Worm (Caenorhabditis elegans) whole organism, L1 larva: ENCODE results near the gene fbxb-6.
A peak's percentile ranks its signal among the peaks of the same experiment; 100 is the strongest.

Source experiments
- C04F5.9 ChIP-seq: sonication (generic microtip); optimal IDR thresholded peaks from 2 replicates; lab custom pipeline; 2016; ENCODE audit warnings: missing genetic modification characterization, missing compliant biosample characterization
- aha-1 ChIP-seq: fragments of 150-350 bp; optimal IDR thresholded peaks from 2 replicates; lab custom pipeline; 2014; ENCODE audit warnings: missing biosample characterization, missing genetic modification characterization
- alr-1 ChIP-seq: fragments of 200-800 bp; sonication (Bioruptor generic); optimal IDR thresholded peaks from 2 replicates; lab custom pipeline; 2018; ENCODE audit warnings: borderline replicate concordance, mild to moderate bottlenecking, missing genetic modification characterization, missing compliant biosample characterization
- ama-1 ChIP-seq: fragments of 150-350 bp; optimal IDR thresholded peaks from 2 replicates; lab custom pipeline; 2014
- blmp-1 ChIP-seq: fragments of 150-350 bp; optimal IDR thresholded peaks from 2 replicates; lab custom pipeline; 2014; ENCODE audit warnings: missing biosample characterization, missing genetic modification characterization
- ceh-82 ChIP-seq, 3 experiments: fragments of 150-350 bp in 1 of 3; sonication (generic microtip) in 2 of 3; optimal IDR thresholded peaks; 2 replicates each; lab custom pipeline; 2014 to 2017; ENCODE audit warnings: missing biosample characterization in 3 of 3, missing genetic modification characterization in 3 of 3
- ceh-90 ChIP-seq: sonication (generic microtip); optimal IDR thresholded peaks from 2 replicates; lab custom pipeline; 2016; ENCODE audit warnings: missing genetic modification characterization, missing compliant biosample characterization
- dpl-1 ChIP-seq, 3 experiments: fragments of 150-350 bp in 2 of 3; sonication (generic microtip) in 1 of 3; optimal IDR thresholded peaks; 2 replicates each; lab custom pipeline; 2014 to 2017; ENCODE audit warnings: missing biosample characterization in 3 of 3, missing genetic modification characterization in 3 of 3, missing genetic modification reagents in 3 of 3
- dsc-1 ChIP-seq: sonication (generic microtip); optimal IDR thresholded peaks from 2 replicates; lab custom pipeline; 2016; ENCODE audit warnings: mild to moderate bottlenecking, missing genetic modification characterization, missing compliant biosample characterization
- efl-1 ChIP-seq, 4 experiments: fragments of 150-350 bp; optimal IDR thresholded peaks in 3 of 4; peaks in 1 of 4; 1 replicate in 1 of 4; 2 replicates in 3 of 4; lab custom pipeline; 2014; ENCODE audit warnings: missing biosample characterization in 2 of 4, missing genetic modification characterization in 2 of 4, missing genetic modification reagents in 2 of 4
- egl-13 ChIP-seq: sonication (generic microtip); optimal IDR thresholded peaks from 2 replicates; lab custom pipeline; 2016; ENCODE audit warnings: missing genotype, missing genetic modification reagents, missing genetic modification characterization, missing compliant biosample characterization
- egl-27 ChIP-seq, 2 experiments: fragments of 150-350 bp in 1 of 2; sonication (generic microtip); optimal IDR thresholded peaks; 3 replicates each; lab custom pipeline; 2017 to 2018; ENCODE audit warnings: missing biosample characterization in 2 of 2, missing genetic modification characterization in 2 of 2, missing genetic modification reagents in 2 of 2
- ets-5 ChIP-seq: fragments of 200-800 bp; sonication (Bioruptor generic); IDR thresholded peaks from 2 replicates; pipeline ENCODE4 v1.3.6; 2022; ENCODE audit warnings: missing genetic modification characterization, missing compliant biosample characterization
- fkh-10 ChIP-seq: sonication (generic microtip); optimal IDR thresholded peaks from 2 replicates; lab custom pipeline; 2017; ENCODE audit warnings: missing biosample characterization, missing genetic modification reagents, missing genetic modification characterization
- fos-1 ChIP-seq: fragments of 150-350 bp; optimal IDR thresholded peaks from 2 replicates; lab custom pipeline; 2014; ENCODE audit warnings: missing biosample characterization, missing genetic modification characterization
- grh-1 ChIP-seq: fragments of 200-800 bp; sonication (Bioruptor generic); IDR thresholded peaks from 2 replicates; pipeline ENCODE4 v1.3.6; 2022; ENCODE audit warnings: missing genetic modification reagents, missing genetic modification characterization, missing compliant biosample characterization
- hlh-17 ChIP-seq: fragments of 200-800 bp; sonication (Bioruptor generic); optimal IDR thresholded peaks from 2 replicates; lab custom pipeline; 2018; ENCODE audit warnings: missing genetic modification characterization, mild to moderate bottlenecking, missing compliant biosample characterization, moderate library complexity, borderline replicate concordance
- hlh-4 ChIP-seq: sonication (generic microtip); optimal IDR thresholded peaks from 2 replicates; lab custom pipeline; 2016; ENCODE audit warnings: mild to moderate bottlenecking, missing genetic modification characterization, missing compliant biosample characterization
- irx-1 ChIP-seq: sonication (generic microtip); optimal IDR thresholded peaks from 2 replicates; lab custom pipeline; 2016; ENCODE audit warnings: missing genetic modification characterization, missing compliant biosample characterization
- jun-1 ChIP-seq: fragments of 150-350 bp; optimal IDR thresholded peaks from 2 replicates; lab custom pipeline; 2014; ENCODE audit warnings: missing biosample characterization, missing genetic modification reagents, missing genetic modification characterization
- lin-35 ChIP-seq, 2 experiments: fragments of 150-350 bp; optimal IDR thresholded peaks; 2 replicates each; lab custom pipeline; 2014; ENCODE audit warnings: missing biosample characterization in 2 of 2, missing genetic modification characterization in 2 of 2, missing genetic modification reagents in 2 of 2
- lir-3 ChIP-seq: sonication (generic microtip); optimal IDR thresholded peaks from 2 replicates; lab custom pipeline; 2016; ENCODE audit warnings: mild to moderate bottlenecking, missing genetic modification characterization, moderate library complexity, missing compliant biosample characterization; ENCODE audit not compliant: poor library complexity
- lsy-2 ChIP-seq, 2 experiments: fragments of 150-350 bp; optimal IDR thresholded peaks; 2 replicates each; lab custom pipeline; 2014; ENCODE audit warnings: missing biosample characterization in 2 of 2, missing genetic modification characterization in 2 of 2
- mab-9 ChIP-seq: fragments of 200-800 bp; sonication (Bioruptor generic); IDR thresholded peaks from 2 replicates; pipeline ENCODE4 v1.3.6; 2022; ENCODE audit warnings: missing genetic modification reagents, missing genetic modification characterization, missing compliant biosample characterization
- mef-2 ChIP-seq: fragments of 150-350 bp; optimal IDR thresholded peaks from 2 replicates; lab custom pipeline; 2014; ENCODE audit warnings: missing biosample characterization, missing genetic modification characterization
- nhr-11 ChIP-seq: fragments of 150-350 bp; optimal IDR thresholded peaks from 2 replicates; lab custom pipeline; 2014; ENCODE audit warnings: missing biosample characterization, missing genetic modification characterization
- nhr-12 ChIP-seq: sonication (generic microtip); optimal IDR thresholded peaks from 2 replicates; lab custom pipeline; 2017; ENCODE audit warnings: missing biosample characterization, missing genetic modification characterization
- nhr-19 ChIP-seq: fragments of 200-800 bp; sonication (Bioruptor generic); conservative IDR thresholded peaks from 2 replicates; pipeline ENCODE4 v1.3.6; 2022; ENCODE audit warnings: missing genetic modification characterization, missing compliant biosample characterization
- nhr-20 ChIP-seq: sonication (generic microtip); optimal IDR thresholded peaks from 2 replicates; lab custom pipeline; 2016; ENCODE audit warnings: mild to moderate bottlenecking, missing genetic modification characterization, missing compliant biosample characterization
- nhr-237 ChIP-seq: fragments of 150-350 bp; optimal IDR thresholded peaks from 2 replicates; lab custom pipeline; 2014; ENCODE audit warnings: missing biosample characterization, missing genetic modification characterization
- nhr-71 ChIP-seq: sonication (generic microtip); optimal IDR thresholded peaks from 2 replicates; lab custom pipeline; 2016; ENCODE audit warnings: mild to moderate bottlenecking, missing genetic modification characterization, moderate library complexity, missing compliant biosample characterization
- nhr-76 ChIP-seq: sonication (generic microtip); optimal IDR thresholded peaks from 2 replicates; lab custom pipeline; 2017; ENCODE audit warnings: missing biosample characterization, missing genetic modification characterization
- nhr-77 ChIP-seq: fragments of 150-350 bp; optimal IDR thresholded peaks from 2 replicates; lab custom pipeline; 2014; ENCODE audit warnings: missing biosample characterization, missing genetic modification characterization
- nhr-90 ChIP-seq: sonication (generic microtip); optimal IDR thresholded peaks from 2 replicates; lab custom pipeline; 2016; ENCODE audit warnings: mild to moderate bottlenecking, missing genetic modification characterization, missing compliant biosample characterization; ENCODE audit not compliant: poor library complexity
- skn-1 ChIP-seq: fragments of 150-350 bp; optimal IDR thresholded peaks from 2 replicates; lab custom pipeline; 2014; ENCODE audit warnings: missing biosample characterization, missing genetic modification characterization
- sptf-1 ChIP-seq: fragments of 150-350 bp; optimal IDR thresholded peaks from 2 replicates; lab custom pipeline; 2014; ENCODE audit warnings: missing biosample characterization, missing genetic modification characterization
- tbx-2 ChIP-seq: sonication (generic microtip); optimal IDR thresholded peaks from 2 replicates; lab custom pipeline; 2016; ENCODE audit warnings: missing genetic modification characterization, missing compliant biosample characterization
- unc-62 ChIP-seq: fragments of 150-350 bp; optimal IDR thresholded peaks from 2 replicates; lab custom pipeline; 2014; ENCODE audit warnings: missing biosample characterization, missing genetic modification reagents, missing genetic modification characterization
- unc-86 ChIP-seq: sonication (generic microtip); optimal IDR thresholded peaks from 2 replicates; lab custom pipeline; 2016; ENCODE audit warnings: missing genetic modification characterization, missing compliant biosample characterization
- vab-15 ChIP-seq: sonication (generic microtip); optimal IDR thresholded peaks from 2 replicates; lab custom pipeline; 2017; ENCODE audit warnings: missing genotype, mild to moderate bottlenecking, missing genetic modification characterization, missing compliant biosample characterization
- zip-4 ChIP-seq: fragments of 200-800 bp; sonication (Bioruptor generic); optimal IDR thresholded peaks from 2 replicates; lab custom pipeline; 2018; ENCODE audit warnings: mild to moderate bottlenecking, missing genetic modification characterization, moderate library complexity, missing compliant biosample characterization
- ztf-11 ChIP-seq, 2 experiments: sonication (generic microtip); optimal IDR thresholded peaks; 2 replicates each; lab custom pipeline; 2016 to 2017; ENCODE audit warnings: missing genetic modification characterization in 2 of 2, missing biosample characterization in 1 of 2, missing compliant biosample characterization in 1 of 2
- ztf-4 ChIP-seq: fragments of 150-350 bp; optimal IDR thresholded peaks from 2 replicates; lab custom pipeline; 2014; ENCODE audit warnings: missing biosample characterization, missing genetic modification characterization

fbxb-6 gene

DNA sequence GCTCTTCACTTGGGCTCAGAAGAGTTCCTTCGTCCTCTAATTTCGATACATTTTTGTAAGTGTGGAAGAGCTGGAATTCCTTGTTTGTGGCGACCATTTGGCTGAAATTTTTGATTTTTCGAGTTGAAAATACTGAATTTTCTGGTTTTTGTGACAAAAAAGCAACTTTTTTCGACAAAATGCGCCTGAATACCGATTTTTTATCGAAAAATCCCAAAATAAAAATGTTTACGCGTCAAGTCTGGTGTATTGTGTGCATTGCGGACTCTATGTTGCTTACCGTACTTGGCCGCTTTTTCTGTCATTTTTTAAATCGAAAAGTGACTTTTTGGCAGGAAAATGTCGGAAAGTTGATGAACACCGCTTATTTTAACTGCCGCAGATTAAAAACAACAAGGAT is 34.2 kb upstream of the fbxb-6 start, which contains the start of gene bath-3:
Gene bath-3 (minus strand): TSS at position 101 of the 400 bp plus-strand sequence.
- TF ChIP-seq mef-2 (tag; lab: Kevin White, UChicago) (no peak), C04F5.9 (tag; lab: Kevin White, UChicago) (no peak), alr-1 (tag; lab: Kevin White, UChicago) (no peak), unc-62 (GFP tag; lab: Kevin White, UChicago) (no peak), nhr-20 (no peak), irx-1 (tag; lab: Kevin White, UChicago) (no peak), ama-1 (lab: Kevin White, UChicago) (no peak), hlh-17 (GFP tag; lab: Kevin White, UChicago) (no peak), ceh-82 (tag; optimal IDR thresholded peaks at IDR 0.05; lab: Kevin White, UChicago) (no peak), ets-5 (no peak), fos-1 (no peak), grh-1 (no peak), egl-13 (tag; lab: Kevin White, UChicago) (no peak), nhr-237 (no peak), sptf-1 (tag; lab: Kevin White, UChicago) (no peak), tbx-2 (no peak), nhr-77 (tag; lab: Kevin White, UChicago) (no peak), nhr-19 (GFP tag; lab: Robert Waterston, UW) (no peak), lin-35 (GFP tag; optimal IDR thresholded peaks at IDR 0.05; lab: Kevin White, UChicago) (no peak)

DNA sequence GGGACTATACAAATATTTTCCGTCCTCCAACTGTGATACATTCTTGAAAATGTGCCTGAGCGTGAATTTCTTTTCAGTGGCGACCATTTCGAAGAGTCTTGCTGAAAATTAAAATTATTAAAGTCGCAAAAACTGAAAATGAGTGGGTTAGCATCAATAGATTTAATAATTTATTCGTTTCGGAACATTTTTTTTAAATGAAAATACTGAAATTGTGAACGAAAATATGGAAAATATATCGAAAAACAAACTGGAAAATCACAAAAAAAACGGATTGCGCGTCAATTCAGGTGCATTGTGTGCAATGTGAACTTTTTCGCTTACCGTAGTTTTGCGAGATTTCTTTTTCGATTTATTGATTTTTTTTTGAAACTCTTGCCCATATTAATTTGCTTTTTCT is 32.7 kb upstream of the fbxb-6 start, which contains the start of gene bath-5:
Gene bath-5 (minus strand): TSS at position 101 of the 400 bp plus-strand sequence.
- TF ChIP-seq hlh-4 (tag; lab: Kevin White, UChicago) (no peak), efl-1 (optimal IDR thresholded peaks at IDR 0.05; lab: Kevin White, UChicago) (no peak), efl-1 (GFP tag; optimal IDR thresholded peaks at IDR 0.05 in 1 of 2; lab: Kevin White, UChicago) (no peak), lin-35 (GFP tag; optimal IDR thresholded peaks at IDR 0.05; lab: Kevin White, UChicago) (no peak), ztf-11 (tag; optimal IDR thresholded peaks at IDR 0.05; lab: Kevin White, UChicago) (no peak), nhr-90 (tag; lab: Kevin White, UChicago) (no peak), dsc-1 (no peak), ceh-90 (tag; lab: Kevin White, UChicago) (no peak), skn-1 (tag; lab: Kevin White, UChicago) (no peak), fkh-10 (GFP tag; lab: Kevin White, UChicago) (no peak), nhr-12 (tag; lab: Kevin White, UChicago) (no peak)
- TF ChIP-seq, all 84 proteins: peak for 0

DNA sequence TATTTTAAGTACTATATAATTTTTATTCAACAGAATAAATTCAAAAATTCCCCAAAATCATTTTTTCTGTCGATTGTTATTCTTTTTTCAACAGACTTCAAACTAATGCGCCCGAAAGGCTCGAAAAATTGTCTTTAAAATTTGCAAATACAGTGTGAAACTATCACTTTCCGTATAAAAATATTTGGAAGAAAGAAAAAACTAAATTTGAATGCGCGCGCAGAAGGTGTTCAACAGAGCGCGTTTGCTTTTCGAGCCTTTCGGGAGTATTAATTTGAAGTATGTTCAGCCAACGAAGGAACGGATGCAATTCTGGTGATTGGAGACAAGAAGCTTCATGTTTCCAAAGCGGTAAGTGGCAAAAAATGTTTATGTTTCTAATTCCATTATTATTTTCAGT is 32.3 kb upstream of the fbxb-6 start, which contains the start of gene btb-4:
Gene btb-4 (plus strand): TSS at position 35 of the 400 bp plus-strand sequence.
- TF ChIP-seq lsy-2 (tag; optimal IDR thresholded peaks at IDR 0.05; lab: Kevin White, UChicago) (peak in 1 of 2 experiments; percentile 20), dpl-1 (GFP tag; optimal IDR thresholded peaks at IDR 0.05; lab: Kevin White, UChicago) (peak; percentile 51 to 77 (median 75)), lin-35 (GFP tag; optimal IDR thresholded peaks at IDR 0.05; lab: Kevin White, UChicago) (peak; percentile 60 to 90), efl-1 (optimal IDR thresholded peaks at IDR 0.05; lab: Kevin White, UChicago) (peak; percentile 33 to 90), efl-1 (GFP tag; optimal IDR thresholded peaks at IDR 0.05 in 1 of 2; lab: Kevin White, UChicago) (peak; percentile 81 to 98)

DNA sequence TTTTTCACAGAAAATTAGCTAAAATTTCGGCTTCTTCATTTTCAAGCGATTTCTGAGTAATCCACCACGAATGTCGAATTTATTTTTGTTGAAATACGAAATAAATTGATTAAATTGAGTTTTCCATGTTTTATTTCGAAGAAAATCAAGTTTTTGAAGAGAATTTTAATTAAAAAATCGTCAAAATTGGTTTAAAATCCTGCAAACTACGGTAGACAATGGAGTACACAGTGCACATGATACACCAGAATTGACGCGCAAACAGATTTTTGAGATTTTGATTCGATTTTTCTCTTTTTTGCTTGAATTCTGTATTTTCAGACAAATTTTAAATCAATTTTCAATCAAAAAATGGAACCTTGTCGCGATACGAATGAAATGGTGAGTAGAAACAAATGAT is 31.3 kb upstream of the fbxb-6 start, which contains the start of gene F59H6.14:
Gene F59H6.14 (plus strand): TSS at position 301 of the 400 bp plus-strand sequence.
- TF ChIP-seq skn-1 (tag; lab: Kevin White, UChicago) = no peak
- TF ChIP-seq nhr-71 (tag; lab: Kevin White, UChicago) = no peak
- TF ChIP-seq jun-1 (tag; lab: Kevin White, UChicago) = no peak
- TF ChIP-seq unc-86 (tag; lab: Kevin White, UChicago) = no peak
- TF ChIP-seq vab-15 (tag; lab: Kevin White, UChicago) = no peak
- TF ChIP-seq nhr-77 (tag; lab: Kevin White, UChicago) = no peak
- TF ChIP-seq sptf-1 (tag; lab: Kevin White, UChicago) = no peak
- no peak for TF ChIP-seq lin-35 (GFP tag; optimal IDR thresholded peaks at IDR 0.05; lab: Kevin White, UChicago)
- TF ChIP-seq tbx-2 = no peak
- TF ChIP-seq mab-9 (GFP tag; lab: Robert Waterston, UW) = no peak
- no peak for TF ChIP-seq blmp-1
- TF ChIP-seq egl-27 (tag; optimal IDR thresholded peaks at IDR 0.05; lab: Kevin White, UChicago) = no peak
- TF ChIP-seq zip-4 (GFP tag; lab: Kevin White, UChicago) = no peak
- no peak for TF ChIP-seq alr-1 (tag; lab: Kevin White, UChicago)
- no peak for TF ChIP-seq lir-3
- TF ChIP-seq nhr-11 (tag; lab: Kevin White, UChicago) = no peak
- no peak for TF ChIP-seq fos-1
- no peak for TF ChIP-seq ztf-4
- TF ChIP-seq aha-1 = no peak
- TF ChIP-seq nhr-76 (tag; lab: Kevin White, UChicago) = no peak
